Worm (Caenorhabditis elegans) whole organism, L3 larva: Measurements from ENCODE around the gene F41G3.6.

ENCODE experiments used
- R02D3.7 ChIP-seq: fragments of 150-350 bp; optimal IDR thresholded peaks from 2 replicates; lab custom pipeline; 2014; ENCODE audit warnings: missing biosample characterization, missing genetic modification characterization
- ZK546.5 ChIP-seq: sonication (generic microtip); optimal IDR thresholded peaks from 2 replicates; lab custom pipeline; 2017; ENCODE audit warnings: missing biosample characterization, missing genetic modification characterization
- ama-1 ChIP-seq: fragments of 150-350 bp; optimal IDR thresholded peaks from 2 replicates; lab custom pipeline; 2018
- ceh-16 ChIP-seq: sonication (generic microtip); optimal IDR thresholded peaks from 2 replicates; lab custom pipeline; 2017; ENCODE audit warnings: missing biosample characterization, missing genetic modification characterization
- ceh-28 ChIP-seq: fragments of 150-350 bp; optimal IDR thresholded peaks from 2 replicates; lab custom pipeline; 2014; ENCODE audit warnings: missing biosample characterization, missing genetic modification reagents, missing genetic modification characterization
- ceh-82 ChIP-seq: fragments of 150-350 bp; optimal IDR thresholded peaks from 2 replicates; lab custom pipeline; 2014; ENCODE audit warnings: missing biosample characterization, missing genetic modification characterization
- daf-12 ChIP-seq: fragments of 150-350 bp; optimal IDR thresholded peaks from 2 replicates; lab custom pipeline; 2014; ENCODE audit warnings: missing biosample characterization, missing genetic modification reagents, missing genetic modification characterization
- egl-5 ChIP-seq: fragments of 150-350 bp; optimal IDR thresholded peaks from 2 replicates; lab custom pipeline; 2017; ENCODE audit warnings: missing biosample characterization, missing genetic modification reagents, missing genetic modification characterization, inconsistent platforms
- elt-1 ChIP-seq: fragments of 150-350 bp; optimal IDR thresholded peaks from 2 replicates; lab custom pipeline; 2014; ENCODE audit warnings: missing biosample characterization, missing genetic modification characterization
- elt-2 ChIP-seq: sonication (generic microtip); optimal IDR thresholded peaks from 2 replicates; lab custom pipeline; 2016; ENCODE audit warnings: missing genetic modification reagents, mild to moderate bottlenecking, missing genetic modification characterization, missing compliant biosample characterization
- elt-3 ChIP-seq, 3 experiments: fragments of 150-350 bp in 1 of 3; sonication (generic microtip) in 2 of 3; optimal IDR thresholded peaks; 2 replicates in 2 of 3; 4 replicates in 1 of 3; lab custom pipeline; 2014 to 2017; ENCODE audit warnings: missing biosample characterization in 3 of 3, missing genetic modification characterization in 3 of 3
- eor-1 ChIP-seq, 2 experiments: fragments of 150-350 bp; optimal IDR thresholded peaks; 2 replicates each; lab custom pipeline; 2014 to 2018; ENCODE audit warnings: missing biosample characterization in 2 of 2, missing genetic modification characterization in 2 of 2
- fkh-10 ChIP-seq: sonication (generic microtip); optimal IDR thresholded peaks from 2 replicates; lab custom pipeline; 2017; ENCODE audit warnings: missing biosample characterization, missing genetic modification reagents, missing genetic modification characterization
- fkh-2 ChIP-seq: fragments of 150-350 bp; optimal IDR thresholded peaks from 2 replicates; lab custom pipeline; 2014; ENCODE audit warnings: missing biosample characterization, missing genetic modification reagents, missing genetic modification characterization
- hmg-11 ChIP-seq: sonication (generic microtip); optimal IDR thresholded peaks from 2 replicates; lab custom pipeline; 2016; ENCODE audit warnings: missing genetic modification characterization, missing compliant biosample characterization
- jun-1 ChIP-seq: fragments of 150-350 bp; optimal IDR thresholded peaks from 2 replicates; lab custom pipeline; 2014; ENCODE audit warnings: missing biosample characterization, missing genetic modification reagents, missing genetic modification characterization
- lin-15B ChIP-seq: fragments of 150-350 bp; optimal IDR thresholded peaks from 2 replicates; lab custom pipeline; 2014; ENCODE audit warnings: missing biosample characterization, missing genetic modification characterization
- lin-39 ChIP-seq: fragments of 150-350 bp; optimal IDR thresholded peaks from 2 replicates; lab custom pipeline; 2018; ENCODE audit warnings: missing biosample characterization, missing genetic modification reagents, missing genetic modification characterization
- mdl-1 ChIP-seq: fragments of 150-350 bp; optimal IDR thresholded peaks from 2 replicates; lab custom pipeline; 2014; ENCODE audit warnings: missing biosample characterization, missing genetic modification characterization
- nfya-1 ChIP-seq: sonication (generic microtip); optimal IDR thresholded peaks from 2 replicates; lab custom pipeline; 2017; ENCODE audit warnings: missing genetic modification characterization, mild to moderate bottlenecking, missing compliant biosample characterization, antibody characterized with exemption, moderate library complexity; ENCODE audit not compliant: insufficient read depth
- nhr-23 ChIP-seq: fragments of 150-350 bp; optimal IDR thresholded peaks from 2 replicates; lab custom pipeline; 2014; ENCODE audit warnings: missing biosample characterization, missing genetic modification reagents, missing genetic modification characterization
- nhr-237 ChIP-seq: fragments of 150-350 bp; optimal IDR thresholded peaks from 2 replicates; lab custom pipeline; 2014; ENCODE audit warnings: missing biosample characterization, missing genetic modification characterization
- nhr-25 ChIP-seq: sonication (generic microtip); optimal IDR thresholded peaks from 2 replicates; lab custom pipeline; 2017; ENCODE audit warnings: missing biosample characterization, missing genetic modification characterization
- nhr-67 ChIP-seq: fragments of 150-350 bp; optimal IDR thresholded peaks from 2 replicates; lab custom pipeline; 2014; ENCODE audit warnings: missing biosample characterization, missing genetic modification characterization
- nhr-76 ChIP-seq: fragments of 150-350 bp; sonication (generic microtip); optimal IDR thresholded peaks from 5 replicates; lab custom pipeline; 2014; ENCODE audit warnings: missing biosample characterization, missing genetic modification characterization
- pqm-1 ChIP-seq: fragments of 150-350 bp; optimal IDR thresholded peaks from 2 replicates; lab custom pipeline; 2017; ENCODE audit warnings: missing biosample characterization, missing genetic modification characterization, inconsistent platforms
- skn-1 ChIP-seq: fragments of 150-350 bp; optimal IDR thresholded peaks from 2 replicates; lab custom pipeline; 2014; ENCODE audit warnings: missing biosample characterization, missing genetic modification characterization
- snpc-4 ChIP-seq: fragments of 150-350 bp; optimal IDR thresholded peaks from 2 replicates; lab custom pipeline; 2014; ENCODE audit warnings: missing biosample characterization, missing genetic modification characterization
- unc-62 ChIP-seq: fragments of 150-350 bp; sonication (generic microtip); optimal IDR thresholded peaks from 4 replicates; lab custom pipeline; 2014; ENCODE audit warnings: missing biosample characterization, missing genetic modification reagents, missing genetic modification characterization
- ztf-11 ChIP-seq: fragments of 150-350 bp; optimal IDR thresholded peaks from 2 replicates; lab custom pipeline; 2014; ENCODE audit warnings: missing biosample characterization, missing genetic modification characterization
- ztf-4 ChIP-seq: fragments of 150-350 bp; optimal IDR thresholded peaks from 2 replicates; lab custom pipeline; 2014; ENCODE audit warnings: missing biosample characterization, missing genetic modification characterization

F41G3.6 gene

ce11 chrII:6742614-6743013, at the start of gene F41G3.6:
TSS of gene F41G3.6 (plus strand) at chrII:6742914.
- TF ChIP-seq hmg-11 (tag; lab: Kevin White, UChicago), result no peak
- TF ChIP-seq nfya-1, result no peak
- TF ChIP-seq unc-62 (GFP tag; lab: Kevin White, UChicago), result no peak
- TF ChIP-seq elt-3 (tag; optimal IDR thresholded peaks at IDR 0.05; lab: Kevin White, UChicago), result no peak
- TF ChIP-seq mdl-1 (tag; lab: Kevin White, UChicago), result no peak
- TF ChIP-seq daf-12 (tag; lab: Kevin White, UChicago), result no peak

ce11 chrII:6695388-6695787, 47.3 kb upstream of the F41G3.6 start, which contains the start of gene C18H9.5:
TSS of gene C18H9.5 (minus strand) at chrII:6695566.
- no peak for TF ChIP-seq snpc-4 (tag; lab: Kevin White, UChicago)

ce11 chrII:6698784-6699183, 43.9 kb upstream of the F41G3.6 start, which contains the start of gene C18H9.1:
TSS of gene C18H9.1 (plus strand) at chrII:6699084.
- TF ChIP-seq skn-1 (no peak), R02D3.7 (tag; lab: Kevin White, UChicago) (no peak), lin-15B (no peak), nhr-23 (tag; lab: Kevin White, UChicago) (no peak), unc-62 (GFP tag; lab: Kevin White, UChicago) (no peak), nhr-76 (tag; lab: Kevin White, UChicago) (no peak), ceh-82 (tag; lab: Kevin White, UChicago) (no peak), lin-39 (no peak), ztf-11 (tag; lab: Kevin White, UChicago) (no peak), ceh-16 (tag; lab: Kevin White, UChicago) (no peak), elt-1 (tag; lab: Kevin White, UChicago) (no peak), jun-1 (no peak), eor-1 (tag; optimal IDR thresholded peaks at IDR 0.05; lab: Kevin White, UChicago) (no peak)
- TF ChIP-seq, all 47 proteins: peak for 0

ce11 chrII:6701497-6701896, 41.2 kb upstream of the F41G3.6 start, which contains the start of gene C18H9.6:
TSS of gene C18H9.6 (minus strand) at chrII:6701625.
- TF ChIP-seq elt-1 (tag; lab: Kevin White, UChicago) (no peak), jun-1 (peak; percentile 9), pqm-1 (tag; lab: Kevin White, UChicago) (peak; percentile 85), ztf-4 (tag; lab: Kevin White, UChicago) (no peak), skn-1 (peak; percentile 77), elt-2 (tag; lab: Kevin White, UChicago) (peak; percentile 93)
- TF ChIP-seq, all 47 proteins: peak for 4

- peak; percentile 0 for TF ChIP-seq nfya-1
- no peak for TF ChIP-seq R02D3.7 (tag; lab: Kevin White, UChicago)
- no peak for TF ChIP-seq elt-2 (tag; lab: Kevin White, UChicago)
- TF ChIP-seq nhr-23 (tag; lab: Kevin White, UChicago), result no peak
- TF ChIP-seq egl-5 (tag; lab: Kevin White, UChicago), result peak; percentile 32
- no peak for TF ChIP-seq ceh-28 (tag; lab: Kevin White, UChicago)
- TF ChIP-seq nhr-25, result no peak
- TF ChIP-seq nhr-67, result no peak
- no peak for TF ChIP-seq pqm-1 (tag; lab: Kevin White, UChicago)
- TF ChIP-seq ZK546.5 (tag; lab: Kevin White, UChicago), result no peak
- peak; percentile 46 for TF ChIP-seq lin-39
- no peak for TF ChIP-seq fkh-2 (tag; lab: Kevin White, UChicago)
- no peak for TF ChIP-seq lin-15B
- TF ChIP-seq nhr-237 (tag; lab: Kevin White, UChicago), result no peak
- TF ChIP-seq mdl-1 (tag; lab: Kevin White, UChicago), result no peak
- no peak for TF ChIP-seq ceh-82 (tag; lab: Kevin White, UChicago)
These were observed 37.0 kb upstream of the F41G3.6 start, which contains the start of gene rpy-1 for ce11 chrII:6705593-6706228. TSS of gene rpy-1 (minus strand) at chrII:6705643.

ce11 chrII:6706552-6707091, 36.1 kb upstream of the F41G3.6 start:
- TF ChIP-seq snpc-4 (tag; lab: Kevin White, UChicago) (no peak), ama-1 (lab: Kevin White, UChicago) (no peak), fkh-10 (GFP tag; lab: Kevin White, UChicago) (peak; percentile 44), ztf-4 (tag; lab: Kevin White, UChicago) (no peak), lin-39 (no peak), elt-3 (tag; optimal IDR thresholded peaks at IDR 0.05; lab: Kevin White, UChicago) (no peak)
